Fruit fly (Drosophila melanogaster): ENCODE measurements around the gene CRIF.

dm6 chr3L:21591247-21591646 is 22.5 kb upstream of the CRIF start:
- TF ChIP-seq CG11617 (GFP tag; optimal IDR thresholded peaks at IDR 0.05): no peak
- TF ChIP-seq kay (GFP tag; ENCODE audit: borderline replicate concordance): no peak
- TF ChIP-seq cic (GFP tag; optimal IDR thresholded peaks at IDR 0.05): no peak
- no peak for TF ChIP-seq CG12768 (GFP tag; optimal IDR thresholded peaks at IDR 0.05)
- no peak for TF ChIP-seq CG14711 (tag; optimal IDR thresholded peaks at IDR 0.05)
- no peak for TF ChIP-seq pad (GFP tag; optimal IDR thresholded peaks at IDR 0.05)
- TF ChIP-seq CG7101 (tag; optimal IDR thresholded peaks at IDR 0.05): no peak
- TF ChIP-seq cnc (optimal IDR thresholded peaks at IDR 0.05): no peak
- TF ChIP-seq Mnt (GFP tag; optimal IDR thresholded peaks at IDR 0.05): no peak
- no peak for TF ChIP-seq CG7045 (GFP tag; optimal IDR thresholded peaks at IDR 0.05)
- TF ChIP-seq tj (GFP tag; optimal IDR thresholded peaks at IDR 0.05): no peak
- TF ChIP-seq Hr96 (GFP tag; optimal IDR thresholded peaks at IDR 0.05): no peak
